Worm (Caenorhabditis elegans): ENCODE measurements around the gene T09F5.2.

Gene T09F5.2

DNA sequence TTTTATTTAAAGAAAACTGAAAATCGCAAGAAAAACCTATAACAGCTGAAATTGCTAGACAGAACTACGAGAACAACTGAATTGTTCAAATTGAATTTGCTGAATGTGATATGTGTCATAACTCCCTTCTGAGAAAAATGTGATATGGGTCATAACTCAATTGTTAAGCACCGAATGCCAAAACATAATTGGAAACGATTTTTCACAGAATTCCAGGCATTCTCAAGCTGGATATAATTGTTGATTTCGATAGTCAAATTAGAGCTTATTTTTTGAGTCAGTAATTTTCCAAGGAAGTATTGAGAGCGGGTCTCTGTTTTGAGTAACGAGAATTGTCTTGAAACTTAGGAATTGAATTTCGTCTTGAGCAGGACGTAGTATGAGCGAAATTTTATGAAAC is 31.1 kb downstream of the T09F5.2 start:
- TF ChIP-seq madf-2 (tag; optimal IDR thresholded peaks at IDR 0.05): no peak
- TF ChIP-seq lin-11 (tag; optimal IDR thresholded peaks at IDR 0.05): no peak
- TF ChIP-seq elt-2 (tag; optimal IDR thresholded peaks at IDR 0.05): no peak

DNA sequence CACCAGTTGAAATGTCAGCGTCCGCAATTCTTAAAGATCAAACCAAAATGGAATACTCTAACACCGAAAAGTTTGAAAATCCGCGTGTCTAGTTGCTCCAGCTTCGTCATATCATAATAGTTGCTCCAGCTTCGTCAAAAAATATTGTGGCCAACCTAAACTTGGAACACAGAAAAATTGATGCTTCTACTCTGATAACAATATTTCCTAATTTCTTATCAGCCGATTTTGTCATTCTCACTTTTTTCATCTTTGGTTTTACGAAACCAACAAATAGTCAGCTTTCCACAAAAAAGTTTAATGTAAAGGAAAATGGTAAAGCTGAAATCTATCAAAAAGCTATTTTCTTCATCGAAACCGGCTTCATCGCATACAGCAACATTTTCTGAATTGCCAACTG is 31.6 kb downstream of the T09F5.2 start, which contains the start of gene fbxa-84:
fbxa-84 (plus strand) TSS at position 34 of the 400 bp plus-strand sequence.
- no peak for TF ChIP-seq dmd-4 (tag; optimal IDR thresholded peaks at IDR 0.05; ENCODE audit: borderline replicate concordance)
- no peak for TF ChIP-seq unc-3 (GFP tag; conservative IDR thresholded peaks at IDR 0.05)
- TF ChIP-seq unc-3 (tag; optimal IDR thresholded peaks at IDR 0.05): no peak
- no peak for TF ChIP-seq ceh-34 (tag; optimal IDR thresholded peaks at IDR 0.05)
- TF ChIP-seq zip-5 (tag; optimal IDR thresholded peaks at IDR 0.05): no peak
- no peak for TF ChIP-seq ceh-24 (tag; optimal IDR thresholded peaks at IDR 0.05)
- no peak for TF ChIP-seq ztf-16 (tag; optimal IDR thresholded peaks at IDR 0.05)
- TF ChIP-seq hlh-6 (tag; optimal IDR thresholded peaks at IDR 0.05): no peak
- TF ChIP-seq elt-2 (tag; optimal IDR thresholded peaks at IDR 0.05): no peak
- no peak for TF ChIP-seq ceh-30 (tag; optimal IDR thresholded peaks at IDR 0.05)
- no peak for TF ChIP-seq npax-4 (tag; optimal IDR thresholded peaks at IDR 0.05)
- TF ChIP-seq eyg-1 (tag; optimal IDR thresholded peaks at IDR 0.05): no peak
- no peak for TF ChIP-seq rnt-1 (tag; optimal IDR thresholded peaks at IDR 0.05)
- no peak for TF ChIP-seq unc-55 (GFP tag; optimal IDR thresholded peaks at IDR 0.05)
- TF ChIP-seq nhr-11 (tag; optimal IDR thresholded peaks at IDR 0.05): no peak
- no peak for TF ChIP-seq mec-3 (tag; optimal IDR thresholded peaks at IDR 0.05; ENCODE audit: borderline replicate concordance)
- TF ChIP-seq madf-2 (tag; optimal IDR thresholded peaks at IDR 0.05): no peak
- TF ChIP-seq ceh-14 (tag; optimal IDR thresholded peaks at IDR 0.05): no peak

ce11 chrV:15184097-15185040 is 33.6 kb downstream of the T09F5.2 start, which contains the start of gene Y75B12B.1:
Gene Y75B12B.1 (plus strand): TSS chrV:15184699.
- TF ChIP-seq sox-2 (GFP tag; IDR thresholded peaks at IDR 0.05) (no peak), sox-4 (tag; optimal IDR thresholded peaks at IDR 0.05) (no peak)

- no peak for TF ChIP-seq eyg-1 (tag; optimal IDR thresholded peaks at IDR 0.05)
- no peak for TF ChIP-seq ceh-45 (GFP tag; IDR thresholded peaks at IDR 0.05)
- TF ChIP-seq ceh-9 (tag; optimal IDR thresholded peaks at IDR 0.05): no peak
- no peak for TF ChIP-seq ceh-2 (tag; optimal IDR thresholded peaks at IDR 0.05)
- no peak for TF ChIP-seq ztf-16 (tag; optimal IDR thresholded peaks at IDR 0.05)
- no peak for TF ChIP-seq ets-4 (tag; optimal IDR thresholded peaks at IDR 0.05)
- no peak for TF ChIP-seq syd-9 (tag; optimal IDR thresholded peaks at IDR 0.05)
- TF ChIP-seq ttx-3 (tag; optimal IDR thresholded peaks at IDR 0.05): no peak
- no peak for TF ChIP-seq unc-42 (tag; optimal IDR thresholded peaks at IDR 0.05)
- TF ChIP-seq ceh-18 (tag; optimal IDR thresholded peaks at IDR 0.05): no peak
- TF ChIP-seq hlh-15 (tag; optimal IDR thresholded peaks at IDR 0.05): no peak
- no peak for TF ChIP-seq gmeb-2 (tag; optimal IDR thresholded peaks at IDR 0.05)
- no peak for TF ChIP-seq T23F11.4 (GFP tag; optimal IDR thresholded peaks at IDR 0.05)
- TF ChIP-seq rnt-1 (tag; optimal IDR thresholded peaks at IDR 0.05): no peak
- TF ChIP-seq hlh-8 (tag; optimal IDR thresholded peaks at IDR 0.05): no peak
- no peak for TF ChIP-seq ceh-31 (tag; optimal IDR thresholded peaks at IDR 0.05)
Measured at ce11 chrV:15186259-15186927, 35.6 kb downstream of the T09F5.2 start, which contains the start of gene Y75B12B.3. Gene Y75B12B.3 (minus strand): TSS chrV:15186279.

Data from whole organism, late embryonic.